Worm (Caenorhabditis elegans) whole organism, L1 larva: ENCODE results near the gene lgc-6.

Source experiments
- C04F5.9 ChIP-seq: sonication (generic microtip); optimal IDR thresholded peaks from 2 replicates; lab custom pipeline; 2016; ENCODE audit warnings: missing genetic modification characterization, missing compliant biosample characterization
- F16B12.6 ChIP-seq: fragments of 150-350 bp; optimal IDR thresholded peaks from 2 replicates; lab custom pipeline; 2014; ENCODE audit warnings: missing biosample characterization, missing genetic modification characterization
- ceh-88 ChIP-seq: fragments of 200-800 bp; sonication (Bioruptor generic); IDR thresholded peaks from 2 replicates; pipeline ENCODE4 v1.3.6; 2022; ENCODE audit warnings: missing genetic modification characterization, missing compliant biosample characterization
- dsc-1 ChIP-seq: sonication (generic microtip); optimal IDR thresholded peaks from 2 replicates; lab custom pipeline; 2016; ENCODE audit warnings: mild to moderate bottlenecking, missing genetic modification characterization, missing compliant biosample characterization
- elt-2 ChIP-seq: sonication (generic microtip); optimal IDR thresholded peaks from 2 replicates; lab custom pipeline; 2016; ENCODE audit warnings: missing genetic modification characterization, mild to moderate bottlenecking, inconsistent platforms, missing compliant biosample characterization, missing genetic modification reagents
- elt-3 ChIP-seq, 6 experiments: fragments of 150-350 bp in 1 of 6; sonication (generic microtip); optimal IDR thresholded peaks; 2 replicates each; lab custom pipeline; 2017 to 2018; ENCODE audit warnings: missing biosample characterization in 6 of 6, missing genetic modification characterization in 6 of 6, inconsistent platforms in 1 of 6
- ets-5 ChIP-seq: fragments of 200-800 bp; sonication (Bioruptor generic); IDR thresholded peaks from 2 replicates; pipeline ENCODE4 v1.3.6; 2022; ENCODE audit warnings: missing genetic modification characterization, missing compliant biosample characterization
- fkh-4 ChIP-seq: sonication (generic microtip); optimal IDR thresholded peaks from 2 replicates; lab custom pipeline; 2016; ENCODE audit warnings: missing compliant biosample characterization, missing genetic modification characterization, borderline replicate concordance
- fos-1 ChIP-seq: fragments of 150-350 bp; optimal IDR thresholded peaks from 2 replicates; lab custom pipeline; 2014; ENCODE audit warnings: missing biosample characterization, missing genetic modification characterization
- grh-1 ChIP-seq: fragments of 200-800 bp; sonication (Bioruptor generic); IDR thresholded peaks from 2 replicates; pipeline ENCODE4 v1.3.6; 2022; ENCODE audit warnings: missing genetic modification reagents, missing genetic modification characterization, missing compliant biosample characterization
- hlh-4 ChIP-seq: sonication (generic microtip); optimal IDR thresholded peaks from 2 replicates; lab custom pipeline; 2016; ENCODE audit warnings: mild to moderate bottlenecking, missing genetic modification characterization, missing compliant biosample characterization
- lin-14 ChIP-seq: fragments of 200-800 bp; sonication (Bioruptor generic); optimal IDR thresholded peaks from 2 replicates; lab custom pipeline; 2018; ENCODE audit warnings: mild to moderate bottlenecking, missing genetic modification characterization, moderate library complexity, missing compliant biosample characterization
- lin-35 ChIP-seq, 2 experiments: fragments of 150-350 bp; optimal IDR thresholded peaks; 2 replicates each; lab custom pipeline; 2014; ENCODE audit warnings: missing biosample characterization in 2 of 2, missing genetic modification characterization in 2 of 2, missing genetic modification reagents in 2 of 2
- lin-39 ChIP-seq: fragments of 150-350 bp; optimal IDR thresholded peaks from 2 replicates; lab custom pipeline; 2014; ENCODE audit warnings: missing biosample characterization, missing genetic modification reagents, missing genetic modification characterization
- mef-2 ChIP-seq: fragments of 150-350 bp; optimal IDR thresholded peaks from 2 replicates; lab custom pipeline; 2014; ENCODE audit warnings: missing biosample characterization, missing genetic modification characterization
- mep-1 ChIP-seq: fragments of 150-350 bp; optimal IDR thresholded peaks from 2 replicates; lab custom pipeline; 2014; ENCODE audit warnings: missing biosample characterization, missing genetic modification characterization
- nhr-11 ChIP-seq: fragments of 150-350 bp; optimal IDR thresholded peaks from 2 replicates; lab custom pipeline; 2014; ENCODE audit warnings: missing biosample characterization, missing genetic modification characterization
- nhr-19 ChIP-seq: fragments of 200-800 bp; sonication (Bioruptor generic); conservative IDR thresholded peaks from 2 replicates; pipeline ENCODE4 v1.3.6; 2022; ENCODE audit warnings: missing genetic modification characterization, missing compliant biosample characterization
- nhr-20 ChIP-seq: sonication (generic microtip); optimal IDR thresholded peaks from 2 replicates; lab custom pipeline; 2016; ENCODE audit warnings: mild to moderate bottlenecking, missing genetic modification characterization, missing compliant biosample characterization
- nhr-237 ChIP-seq: fragments of 150-350 bp; optimal IDR thresholded peaks from 2 replicates; lab custom pipeline; 2014; ENCODE audit warnings: missing biosample characterization, missing genetic modification characterization
- nhr-77 ChIP-seq: fragments of 150-350 bp; optimal IDR thresholded peaks from 2 replicates; lab custom pipeline; 2014; ENCODE audit warnings: missing biosample characterization, missing genetic modification characterization
- nhr-84 ChIP-seq: sonication (generic microtip); optimal IDR thresholded peaks from 2 replicates; lab custom pipeline; 2017; ENCODE audit warnings: missing biosample characterization, missing genetic modification characterization
- nhr-85 ChIP-seq: sonication (generic microtip); peaks from one replicate; lab custom pipeline; 2016; ENCODE audit warnings: missing genetic modification characterization, inconsistent platforms, missing compliant biosample characterization
- pag-3 ChIP-seq: sonication (generic microtip); optimal IDR thresholded peaks from 2 replicates; lab custom pipeline; 2017; ENCODE audit warnings: missing genetic modification characterization, mild to moderate bottlenecking, missing compliant biosample characterization, antibody characterized with exemption, borderline replicate concordance; ENCODE audit not compliant: insufficient read depth
- pax-3 ChIP-seq: fragments of 200-800 bp; sonication (Bioruptor generic); optimal IDR thresholded peaks from 2 replicates; lab custom pipeline; 2018; ENCODE audit warnings: mild to moderate bottlenecking, missing genetic modification characterization, moderate library complexity, missing compliant biosample characterization
- pqm-1 ChIP-seq: sonication (generic microtip); optimal IDR thresholded peaks from 3 replicates; lab custom pipeline; 2017; ENCODE audit warnings: missing biosample characterization, missing genetic modification characterization
- rnt-1 ChIP-seq: sonication (generic microtip); optimal IDR thresholded peaks from 2 replicates; lab custom pipeline; 2016; ENCODE audit warnings: mild to moderate bottlenecking, missing genetic modification characterization, moderate library complexity, missing compliant biosample characterization
- sox-4 ChIP-seq: sonication (generic microtip); optimal IDR thresholded peaks from 2 replicates; lab custom pipeline; 2016; ENCODE audit warnings: missing genetic modification characterization, missing compliant biosample characterization
- unc-130 ChIP-seq: fragments of 150-350 bp; optimal IDR thresholded peaks from 2 replicates; lab custom pipeline; 2017; ENCODE audit warnings: missing biosample characterization, missing genetic modification characterization, inconsistent platforms
- unc-30 ChIP-seq: sonication (generic microtip); optimal IDR thresholded peaks from 2 replicates; lab custom pipeline; 2017; ENCODE audit warnings: missing biosample characterization, missing genetic modification characterization
- unc-86 ChIP-seq: sonication (generic microtip); optimal IDR thresholded peaks from 2 replicates; lab custom pipeline; 2016; ENCODE audit warnings: missing genetic modification characterization, missing compliant biosample characterization
- unc-98 ChIP-seq: fragments of 200-800 bp; sonication (Bioruptor generic); IDR thresholded peaks from 2 replicates; pipeline ENCODE4 v1.3.6; 2022; ENCODE audit warnings: missing genetic modification characterization, missing compliant biosample characterization
- zag-1 ChIP-seq: fragments of 150-350 bp; optimal IDR thresholded peaks from 2 replicates; lab custom pipeline; 2014; ENCODE audit warnings: missing biosample characterization, missing genetic modification characterization
- ztf-11 ChIP-seq, 2 experiments: sonication (generic microtip); optimal IDR thresholded peaks; 2 replicates each; lab custom pipeline; 2016 to 2017; ENCODE audit warnings: missing genetic modification characterization in 2 of 2, missing biosample characterization in 1 of 2, missing compliant biosample characterization in 1 of 2

The lgc-6 gene

DNA sequence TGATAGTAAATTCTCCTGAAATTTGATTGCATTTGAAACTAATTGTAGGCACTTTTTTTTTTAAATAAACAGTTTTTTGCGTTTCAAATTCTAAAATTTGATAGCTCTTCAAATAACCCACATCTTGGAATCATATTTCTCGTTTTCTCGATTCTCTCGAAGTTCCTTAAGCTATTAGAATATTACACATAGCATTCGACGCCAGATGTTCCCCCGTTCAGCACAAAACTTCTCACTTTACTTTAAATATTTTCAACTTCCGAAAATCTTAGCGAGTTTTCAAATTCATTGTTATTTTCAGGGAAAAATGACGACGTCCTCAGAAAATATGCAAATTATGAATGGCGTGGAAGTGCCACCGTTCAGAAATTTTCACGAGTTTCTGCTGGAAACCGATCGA lies 39.9 kb downstream of the lgc-6 start, which contains the start of gene praf-3:
Gene praf-3, plus strand, starts transcription at position 301 of the 400 bp plus-strand sequence.
- TF ChIP-seq fkh-4 (tag; lab: Kevin White, UChicago), result no peak
- TF ChIP-seq nhr-85 (tag; lab: Kevin White, UChicago), result no peak
- no peak for TF ChIP-seq lin-39 (tag; lab: Kevin White, UChicago)
- TF ChIP-seq sox-4 (tag; lab: Kevin White, UChicago), result no peak
- no peak for TF ChIP-seq hlh-4 (tag; lab: Kevin White, UChicago)
- TF ChIP-seq mep-1 (tag; lab: Kevin White, UChicago), result no peak
- no peak for TF ChIP-seq nhr-19 (GFP tag; lab: Robert Waterston, UW)
- TF ChIP-seq pax-3 (tag; lab: Kevin White, UChicago), result no peak
- no peak for TF ChIP-seq F16B12.6
- TF ChIP-seq C04F5.9 (tag; lab: Kevin White, UChicago), result no peak
- TF ChIP-seq zag-1 (tag; lab: Kevin White, UChicago), result no peak
- no peak for TF ChIP-seq nhr-20
- TF ChIP-seq ets-5 (GFP tag; lab: Robert Waterston, UW), result no peak
- no peak for TF ChIP-seq nhr-11 (tag; lab: Kevin White, UChicago)
- TF ChIP-seq mef-2 (tag; lab: Kevin White, UChicago), result no peak

DNA sequence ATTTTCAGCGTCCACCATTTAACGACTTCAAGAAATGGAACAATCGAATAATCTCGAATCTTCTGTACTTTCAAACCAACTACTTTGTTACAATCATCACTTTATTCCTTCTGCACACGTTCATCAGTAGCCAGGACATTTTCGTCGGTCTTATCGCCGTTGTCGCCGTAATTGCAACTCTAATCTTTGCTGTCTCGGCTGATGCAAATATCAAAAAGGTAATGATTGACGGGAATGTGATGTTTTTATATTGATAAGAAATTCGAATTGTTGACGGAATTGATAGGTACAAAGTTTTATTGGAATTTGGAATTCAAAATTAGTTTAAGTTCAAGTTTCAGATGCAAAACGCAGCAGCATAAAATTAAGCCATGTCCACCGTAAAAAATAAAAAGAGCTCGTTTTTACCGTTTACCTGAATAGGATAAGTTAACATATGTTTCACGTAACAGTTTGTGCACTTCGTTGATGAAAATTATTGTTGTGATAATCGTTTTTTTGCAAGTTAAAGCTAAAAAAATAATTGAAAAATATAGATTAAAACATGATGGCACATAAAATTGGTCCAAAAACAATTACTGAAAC lies 40.6 kb downstream of the lgc-6 start:
- peak in 1 of 2 experiments; percentile 27 for TF ChIP-seq lin-35 (GFP tag; optimal IDR thresholded peaks at IDR 0.05; lab: Kevin White, UChicago)
- TF ChIP-seq lin-14 (GFP tag; lab: Kevin White, UChicago), result peak; percentile 12
- peak; percentile 75 for TF ChIP-seq pqm-1
- TF ChIP-seq elt-2 (tag; lab: Kevin White, UChicago), result peak; percentile 86
- no peak for TF ChIP-seq nhr-237
- no peak for TF ChIP-seq grh-1 (GFP tag; lab: Robert Waterston, UW)

DNA sequence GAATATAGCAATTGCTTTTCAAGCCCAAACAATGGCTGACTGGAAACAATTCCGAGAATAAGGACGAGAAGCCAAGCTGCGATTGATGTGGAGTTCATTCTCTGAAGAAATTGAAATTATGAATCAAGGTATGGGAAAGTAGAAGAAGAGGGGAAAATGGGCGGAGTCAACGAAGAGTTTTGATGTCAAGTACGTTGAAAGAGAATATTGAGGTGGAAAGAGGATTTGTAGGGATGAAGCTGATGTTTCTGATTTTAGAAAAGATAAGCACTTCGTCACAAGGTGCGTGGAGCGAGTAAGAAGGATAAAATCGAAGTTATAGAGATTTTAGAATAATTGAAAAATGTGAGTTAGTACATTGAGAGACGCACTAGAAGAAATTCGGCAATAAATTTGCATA lies 43.0 kb downstream of the lgc-6 start, which contains the start of gene D2096.9:
Gene D2096.9, minus strand, starts transcription at position 101 of the 400 bp plus-strand sequence.
- no peak for TF ChIP-seq unc-130
- TF ChIP-seq unc-98, result no peak
- TF ChIP-seq dsc-1 (tag; lab: Kevin White, UChicago), result peak; percentile 45
- no peak for TF ChIP-seq hlh-4 (tag; lab: Kevin White, UChicago)
- TF ChIP-seq pag-3 (tag; lab: Kevin White, UChicago), result no peak

DNA sequence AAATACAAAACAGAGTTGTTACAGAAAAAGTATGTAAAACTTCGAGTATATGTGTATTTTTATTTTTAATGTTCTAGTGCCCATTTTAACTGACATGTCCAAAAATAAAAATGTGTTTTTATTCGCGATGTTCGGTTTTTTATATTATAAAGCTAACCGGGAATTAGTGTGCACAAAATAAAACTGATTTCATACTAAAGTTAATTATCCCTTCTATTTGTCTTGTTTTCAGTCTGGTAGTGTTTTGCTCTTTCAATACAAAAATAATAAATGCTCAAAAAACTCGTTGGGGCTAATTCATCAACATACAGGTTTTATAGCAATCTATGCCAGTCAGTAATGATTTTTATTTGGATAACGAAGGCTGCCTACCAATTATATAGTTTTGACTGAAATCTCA lies 45.0 kb downstream of the lgc-6 start:
- TF ChIP-seq rnt-1 (tag; lab: Kevin White, UChicago), result no peak
- no peak for TF ChIP-seq nhr-77 (tag; lab: Kevin White, UChicago)
- no peak for TF ChIP-seq lin-35 (GFP tag; optimal IDR thresholded peaks at IDR 0.05; lab: Kevin White, UChicago)
- no peak for TF ChIP-seq ceh-88 (GFP tag; lab: Robert Waterston, UW)
- TF ChIP-seq ztf-11 (tag; optimal IDR thresholded peaks at IDR 0.05; lab: Kevin White, UChicago), result no peak
- no peak for TF ChIP-seq unc-86 (tag; lab: Kevin White, UChicago)
- TF ChIP-seq fos-1, result no peak
- no peak for TF ChIP-seq C04F5.9 (tag; lab: Kevin White, UChicago)
- TF ChIP-seq hlh-4 (tag; lab: Kevin White, UChicago), result no peak
- no peak for TF ChIP-seq elt-3 (tag; optimal IDR thresholded peaks at IDR 0.05; lab: Kevin White, UChicago)
- TF ChIP-seq nhr-84, result no peak

DNA sequence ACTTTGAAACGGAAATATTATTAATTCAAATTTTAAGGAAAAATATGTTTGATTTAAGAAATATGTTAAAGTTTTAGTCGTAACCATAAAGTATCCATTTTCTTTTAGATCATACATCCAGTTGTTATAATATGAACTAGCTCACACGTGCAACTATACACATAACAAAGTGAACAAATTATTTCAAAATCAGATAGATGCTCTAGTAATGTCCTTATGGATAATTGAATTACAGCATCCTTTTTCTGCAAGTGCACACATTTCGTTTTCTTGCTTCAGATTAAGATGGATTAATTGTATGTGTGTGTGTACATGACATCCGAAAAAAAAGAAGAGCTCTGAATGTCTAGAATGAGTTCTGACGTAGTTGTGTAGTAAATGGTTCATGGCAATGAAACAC lies 45.9 kb downstream of the lgc-6 start:
- TF ChIP-seq unc-30 (tag; lab: Kevin White, UChicago), result no peak
- peak; percentile 39 for TF ChIP-seq lin-14 (GFP tag; lab: Kevin White, UChicago)
